Fruit fly (Drosophila melanogaster): ENCODE measurements around the gene CG42495.

Gene CG42495

DNA sequence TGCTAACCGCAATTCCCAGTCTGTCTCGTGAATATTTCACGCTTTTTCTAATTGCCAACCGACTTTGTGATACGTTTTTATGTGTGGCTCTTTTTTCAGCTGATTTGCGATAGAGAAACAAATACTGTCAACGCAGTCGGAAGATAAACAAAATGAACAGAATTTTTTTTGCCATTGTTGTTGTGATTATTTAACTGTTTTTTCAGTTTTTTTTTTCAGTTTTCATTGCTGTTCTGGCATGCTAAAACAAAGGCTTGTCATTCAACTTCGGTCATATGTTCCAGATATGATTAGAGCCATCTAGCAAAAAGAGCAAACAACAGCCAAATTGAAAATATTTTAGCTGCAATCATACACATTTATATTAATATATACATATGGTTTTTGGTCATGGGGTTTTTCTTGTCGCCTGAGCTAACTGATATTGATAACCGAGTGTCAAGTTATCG, 35.0 kb upstream of the CG42495 start:
- TF ChIP-seq CG14655 (GFP tag; optimal IDR thresholded peaks at IDR 0.05): no peak
- no peak for TF ChIP-seq rn (GFP tag; IDR thresholded peaks at IDR 0.05)
- no peak for TF ChIP-seq gl (tag; optimal IDR thresholded peaks at IDR 0.05)
- no peak for TF ChIP-seq Ets98B (GFP tag; IDR thresholded peaks at IDR 0.05)
- no peak for TF ChIP-seq CG17806 (tag; optimal IDR thresholded peaks at IDR 0.05)

DNA sequence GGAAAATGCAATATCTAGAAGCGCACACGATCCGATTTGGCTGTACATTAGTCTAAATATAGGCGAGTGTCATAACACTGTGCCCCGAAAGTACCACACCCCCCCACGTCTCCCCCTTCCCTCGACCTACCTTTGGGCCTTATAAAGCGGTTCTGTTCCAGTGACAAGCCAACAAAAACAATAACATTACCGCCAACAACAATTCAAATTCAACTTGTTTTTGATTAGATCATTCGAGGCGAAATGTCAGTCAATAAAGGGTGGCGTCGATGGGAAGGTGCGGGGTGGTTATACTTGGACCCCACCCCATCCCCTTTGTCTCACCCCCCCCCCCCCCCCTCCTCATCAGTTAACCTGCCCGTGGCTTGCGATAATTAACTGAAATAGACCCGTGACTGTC, 34.1 kb upstream of the CG42495 start:
- TF ChIP-seq CG13204 (GFP tag; optimal IDR thresholded peaks at IDR 0.05): no peak
- no peak for TF ChIP-seq CG14655 (GFP tag; optimal IDR thresholded peaks at IDR 0.05)
- TF ChIP-seq fd96Ca (GFP tag; IDR thresholded peaks at IDR 0.05): no peak
- no peak for TF ChIP-seq Pif1A (GFP tag; optimal IDR thresholded peaks at IDR 0.05)
- TF ChIP-seq CG15710 (tag; optimal IDR thresholded peaks at IDR 0.05): no peak
- no peak for TF ChIP-seq CG17806 (tag; optimal IDR thresholded peaks at IDR 0.05)
- TF ChIP-seq CG8159 (tag; optimal IDR thresholded peaks at IDR 0.05): no peak
- no peak for TF ChIP-seq CG32121 (GFP tag; IDR thresholded peaks at IDR 0.05)
- no peak for TF ChIP-seq CG4496 (GFP tag; IDR thresholded peaks at IDR 0.05)
- TF ChIP-seq Ets98B (GFP tag; IDR thresholded peaks at IDR 0.05): no peak

DNA sequence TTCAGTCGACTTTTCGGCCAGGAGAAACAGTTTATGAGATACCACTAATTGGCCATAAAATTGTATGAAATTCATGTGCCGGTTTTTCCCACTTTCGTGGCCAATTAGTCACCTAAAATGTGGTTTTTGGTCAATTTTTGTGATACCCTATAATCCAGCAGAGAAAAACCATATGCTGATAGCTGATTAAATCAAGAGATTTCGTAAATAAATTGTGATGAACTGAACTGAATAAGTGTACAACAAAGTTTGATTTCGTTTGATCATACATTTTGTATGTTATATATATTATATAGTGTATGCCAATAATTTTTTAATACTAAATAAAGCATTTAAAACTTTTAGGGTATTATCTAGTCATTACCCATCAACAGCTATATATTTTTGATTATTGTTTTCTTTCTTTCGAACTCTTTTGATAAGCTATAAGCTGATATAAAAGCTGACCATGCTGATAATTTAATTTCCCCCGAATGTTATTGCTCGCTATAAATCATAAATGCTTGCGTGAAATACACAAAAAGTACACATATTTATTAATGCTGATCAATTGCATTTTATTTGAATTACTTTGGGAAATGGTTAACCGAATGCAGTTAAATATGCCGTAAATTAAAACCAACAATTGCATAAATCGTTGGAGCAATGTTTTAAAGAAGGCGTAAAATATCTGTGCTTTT, 32.2 kb upstream of the CG42495 start:
- no peak for TF ChIP-seq CG10348 (GFP tag; IDR thresholded peaks at IDR 0.05)
- no peak for TF ChIP-seq CG17806 (tag; optimal IDR thresholded peaks at IDR 0.05)
- TF ChIP-seq CG8159 (tag; optimal IDR thresholded peaks at IDR 0.05): no peak
- TF ChIP-seq gl (tag; optimal IDR thresholded peaks at IDR 0.05): no peak
- no peak for TF ChIP-seq Pif1A (GFP tag; optimal IDR thresholded peaks at IDR 0.05)
- no peak for TF ChIP-seq CG14655 (GFP tag; optimal IDR thresholded peaks at IDR 0.05)
- TF ChIP-seq CG9948 (tag; optimal IDR thresholded peaks at IDR 0.05): no peak
- no peak for TF ChIP-seq CG13204 (GFP tag; optimal IDR thresholded peaks at IDR 0.05)
- TF ChIP-seq EcR (GFP tag; optimal IDR thresholded peaks at IDR 0.05): no peak

DNA sequence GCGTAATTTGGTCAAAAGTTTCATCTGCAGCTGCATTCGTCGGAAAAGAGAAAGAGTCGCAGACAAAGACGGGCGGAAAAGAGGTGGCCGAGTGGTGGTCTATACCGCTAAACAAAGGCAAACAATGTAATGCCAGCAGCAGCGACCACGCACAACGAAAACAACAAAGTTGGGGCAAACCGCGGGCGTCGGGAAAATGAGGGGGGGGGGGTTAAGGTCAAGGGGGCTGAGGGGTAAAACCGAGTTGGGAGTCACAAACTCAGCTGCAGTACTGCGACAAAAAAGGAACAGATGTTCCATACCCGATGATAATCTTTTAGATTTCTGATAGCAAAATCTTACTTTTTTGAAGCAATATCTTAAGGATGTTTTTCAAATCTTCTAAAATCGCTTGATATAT, 30.4 kb upstream of the CG42495 start:
- no peak for TF ChIP-seq Pif1B (GFP tag; optimal IDR thresholded peaks at IDR 0.05)
- TF ChIP-seq CG14655 (GFP tag; optimal IDR thresholded peaks at IDR 0.05): no peak
- TF ChIP-seq CG10348 (GFP tag; IDR thresholded peaks at IDR 0.05): no peak
- TF ChIP-seq CG17806 (tag; optimal IDR thresholded peaks at IDR 0.05): no peak
- no peak for TF ChIP-seq EcR (GFP tag; optimal IDR thresholded peaks at IDR 0.05)
- no peak for TF ChIP-seq Ets98B (GFP tag; IDR thresholded peaks at IDR 0.05)
- no peak for TF ChIP-seq CG8301 (tag; optimal IDR thresholded peaks at IDR 0.05)

DNA sequence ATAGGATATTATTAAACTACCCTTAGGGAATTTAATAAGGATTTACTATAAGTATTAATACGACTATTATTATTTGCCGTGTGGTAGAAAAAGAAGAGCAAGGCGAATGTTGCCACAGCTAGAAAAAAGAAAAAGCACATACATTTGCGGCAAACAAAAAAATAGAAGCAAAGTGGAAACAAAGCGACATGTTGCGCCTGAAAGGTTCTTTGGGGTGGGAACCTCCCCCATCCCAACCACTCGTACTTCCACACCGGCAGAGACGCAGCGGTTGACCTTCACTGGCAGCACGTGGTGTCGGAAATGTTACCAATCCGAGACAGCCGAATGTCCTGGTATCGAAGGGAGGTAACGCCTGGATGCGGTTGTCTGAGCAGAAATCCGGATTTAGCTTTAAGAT, 29.8 kb upstream of the CG42495 start:
- TF ChIP-seq Snoo (tag; optimal IDR thresholded peaks at IDR 0.05): no peak
- no peak for TF ChIP-seq CG13204 (GFP tag; optimal IDR thresholded peaks at IDR 0.05)
- no peak for TF ChIP-seq CG4496 (GFP tag; IDR thresholded peaks at IDR 0.05)
- TF ChIP-seq CG9948 (tag; optimal IDR thresholded peaks at IDR 0.05): no peak

DNA sequence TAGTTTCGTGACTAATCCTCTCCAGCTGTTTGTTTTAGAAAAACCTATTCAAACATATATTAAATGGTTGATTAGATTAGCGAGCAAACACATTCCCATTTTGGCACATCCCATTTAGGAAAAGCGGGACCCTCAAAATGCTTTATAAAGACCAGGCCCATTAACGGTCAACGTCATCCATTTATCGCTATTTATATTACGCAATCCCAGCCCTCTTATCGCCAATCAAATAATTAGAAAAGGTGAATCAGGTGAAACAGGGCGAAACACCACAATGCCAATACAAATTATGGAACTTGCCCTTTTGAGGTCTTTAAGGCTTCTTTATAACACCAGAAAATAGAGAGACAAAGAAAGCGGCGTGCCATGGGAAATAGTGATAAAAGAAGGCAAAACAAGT, 29.1 kb upstream of the CG42495 start:
- no peak for TF ChIP-seq Snoo (tag; optimal IDR thresholded peaks at IDR 0.05)
- no peak for TF ChIP-seq CG4496 (GFP tag; IDR thresholded peaks at IDR 0.05)
- no peak for TF ChIP-seq CG8159 (tag; optimal IDR thresholded peaks at IDR 0.05)
- TF ChIP-seq CG14655 (GFP tag; optimal IDR thresholded peaks at IDR 0.05): no peak
- no peak for TF ChIP-seq Pif1B (GFP tag; optimal IDR thresholded peaks at IDR 0.05)
- no peak for TF ChIP-seq CG34367 (tag; optimal IDR thresholded peaks at IDR 0.05)
- TF ChIP-seq rn (GFP tag; IDR thresholded peaks at IDR 0.05): no peak
- TF ChIP-seq CG32121 (GFP tag; IDR thresholded peaks at IDR 0.05): no peak
- TF ChIP-seq Pif1A (GFP tag; optimal IDR thresholded peaks at IDR 0.05): no peak
- TF ChIP-seq gl (tag; optimal IDR thresholded peaks at IDR 0.05): no peak
- no peak for TF ChIP-seq CG10348 (GFP tag; IDR thresholded peaks at IDR 0.05)
- no peak for TF ChIP-seq fd96Ca (GFP tag; IDR thresholded peaks at IDR 0.05)
- no peak for TF ChIP-seq EcR (GFP tag; optimal IDR thresholded peaks at IDR 0.05)
- TF ChIP-seq CG15710 (tag; optimal IDR thresholded peaks at IDR 0.05): no peak
- no peak for TF ChIP-seq D1 (tag; optimal IDR thresholded peaks at IDR 0.05)
- TF ChIP-seq Ets98B (GFP tag; IDR thresholded peaks at IDR 0.05): no peak
- no peak for TF ChIP-seq CG8301 (tag; optimal IDR thresholded peaks at IDR 0.05)
- no peak for TF ChIP-seq CG12605 (GFP tag; IDR thresholded peaks at IDR 0.05)

DNA sequence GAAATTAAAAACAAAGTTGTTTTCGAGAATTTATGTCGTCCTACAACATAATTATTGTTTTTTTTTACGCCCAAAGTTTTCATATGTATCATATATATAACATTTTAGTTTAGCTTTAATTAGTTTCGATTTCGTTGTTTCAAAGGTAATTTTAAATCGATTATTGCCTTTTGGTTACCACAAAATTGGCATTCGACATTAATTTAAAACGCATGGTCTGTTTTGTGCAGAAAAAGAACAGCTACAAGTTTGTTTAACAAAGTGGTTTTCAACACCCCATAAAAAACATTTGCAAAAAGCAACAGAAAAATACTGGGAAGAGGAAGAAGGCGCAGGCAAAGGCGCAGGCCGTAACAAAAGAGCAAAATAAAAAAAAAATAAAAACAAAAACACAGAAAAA, 28.7 kb upstream of the CG42495 start:
- TF ChIP-seq CG8159 (tag; optimal IDR thresholded peaks at IDR 0.05): peak; percentile 1
- TF ChIP-seq EcR (GFP tag; optimal IDR thresholded peaks at IDR 0.05): no peak
- TF ChIP-seq CG13204 (GFP tag; optimal IDR thresholded peaks at IDR 0.05): no peak
- no peak for TF ChIP-seq CG32121 (GFP tag; IDR thresholded peaks at IDR 0.05)
- no peak for TF ChIP-seq CG4496 (GFP tag; IDR thresholded peaks at IDR 0.05)
- TF ChIP-seq CG14655 (GFP tag; optimal IDR thresholded peaks at IDR 0.05): peak; percentile 53
- TF ChIP-seq CG8301 (tag; optimal IDR thresholded peaks at IDR 0.05): peak; percentile 45
- TF ChIP-seq Pif1A (GFP tag; optimal IDR thresholded peaks at IDR 0.05): peak; percentile 13
